Fruit fly (Drosophila melanogaster) whole organism, embryonic: ENCODE data around the gene Dup99B.

Source experiments
- CG10462 ChIP-seq: fragments of 200-800 bp; sonication (Bioruptor generic); optimal IDR thresholded peaks from 2 replicates; lab custom pipeline; 2016; ENCODE audit warnings: missing biosample characterization, missing genetic modification characterization
- CG12219 ChIP-seq: fragments of 200-800 bp; sonication (Bioruptor generic); optimal IDR thresholded peaks from 3 replicates; lab custom pipeline; 2018; ENCODE audit warnings: missing biosample characterization, mild to moderate bottlenecking, missing genetic modification characterization
- CG12391 ChIP-seq: fragments of 200-800 bp; sonication (Bioruptor generic); optimal IDR thresholded peaks from 3 replicates; lab custom pipeline; 2018; ENCODE audit warnings: missing biosample characterization, mild to moderate bottlenecking, missing genetic modification characterization, moderate library complexity
- CG12744 ChIP-seq: fragments of 200-800 bp; sonication (Bioruptor generic); optimal IDR thresholded peaks from 2 replicates; lab custom pipeline; 2016; ENCODE audit warnings: missing biosample characterization, missing genetic modification characterization
- CG13624 ChIP-seq: fragments of 200-800 bp; sonication (Bioruptor generic); optimal IDR thresholded peaks from 2 replicates; lab custom pipeline; 2016; ENCODE audit warnings: missing biosample characterization, missing genetic modification characterization
- CG13894 ChIP-seq: fragments of 200-800 bp; sonication (Bioruptor generic); optimal IDR thresholded peaks from 3 replicates; lab custom pipeline; 2018; ENCODE audit warnings: missing biosample characterization, mild to moderate bottlenecking, missing genetic modification characterization, moderate library complexity
- CG1603 ChIP-seq: fragments of 200-800 bp; sonication (Bioruptor generic); optimal IDR thresholded peaks from 2 replicates; lab custom pipeline; 2019; ENCODE audit warnings: missing biosample characterization, mild to moderate bottlenecking, missing genetic modification characterization, moderate library complexity
- CG3281 ChIP-seq: fragments of 200-800 bp; sonication (Bioruptor generic); optimal IDR thresholded peaks from 3 replicates; lab custom pipeline; 2017; ENCODE audit warnings: missing biosample characterization, mild to moderate bottlenecking, missing genetic modification characterization
- CG34376 ChIP-seq: fragments of 200-800 bp; sonication (Bioruptor generic); optimal IDR thresholded peaks from 2 replicates; lab custom pipeline; 2018; ENCODE audit warnings: missing biosample characterization, mild to moderate bottlenecking, missing genetic modification characterization
- CG5953 ChIP-seq: fragments of 200-800 bp; sonication (Bioruptor generic); IDR thresholded peaks from 2 replicates; pipeline ENCODE4 v1.3.6; 2022; ENCODE audit warnings: missing biosample characterization, missing genetic modification characterization
- CG6689 ChIP-seq: fragments of 200-800 bp; sonication (Bioruptor generic); IDR thresholded peaks from 2 replicates; pipeline ENCODE4 v1.3.6; 2022; ENCODE audit warnings: missing biosample characterization, missing genetic modification characterization
- CG7839 ChIP-seq: fragments of 200-800 bp; sonication (Bioruptor generic); optimal IDR thresholded peaks from 3 replicates; lab custom pipeline; 2018; ENCODE audit warnings: missing biosample characterization, mild to moderate bottlenecking, missing genetic modification characterization, moderate library complexity
- CG8359 ChIP-seq: fragments of 200-800 bp; sonication (Bioruptor generic); optimal IDR thresholded peaks from 2 replicates; lab custom pipeline; 2017; ENCODE audit warnings: missing biosample characterization, mild to moderate bottlenecking, missing genetic modification characterization, borderline replicate concordance
- CG8944 ChIP-seq: fragments of 200-800 bp; sonication (Bioruptor generic); optimal IDR thresholded peaks from 3 replicates; lab custom pipeline; 2016; ENCODE audit warnings: missing biosample characterization, missing genetic modification characterization
- Camta ChIP-seq: fragments of 200-800 bp; sonication (Bioruptor generic); optimal IDR thresholded peaks from 2 replicates; lab custom pipeline; 2016; ENCODE audit warnings: missing biosample characterization, missing genetic modification characterization
- Dek ChIP-seq: fragments of 200-800 bp; sonication (Bioruptor generic); optimal IDR thresholded peaks from 3 replicates; lab custom pipeline; 2019; ENCODE audit warnings: missing biosample characterization, mild to moderate bottlenecking, missing genetic modification characterization, moderate library complexity
- Ets97D ChIP-seq: fragments of 200-800 bp; sonication (Bioruptor generic); optimal IDR thresholded peaks from 3 replicates; lab custom pipeline; 2016; ENCODE audit warnings: missing biosample characterization, missing genetic modification characterization
- Hsf ChIP-seq: fragments of 200-800 bp; sonication (Bioruptor generic); optimal IDR thresholded peaks from 3 replicates; lab custom pipeline; 2016; ENCODE audit warnings: missing biosample characterization, missing genetic modification characterization
- MBD-R2 ChIP-seq: fragments of 200-800 bp; sonication (Bioruptor generic); IDR thresholded peaks from 2 replicates; pipeline ENCODE4 v1.3.6; 2022; ENCODE audit warnings: missing biosample characterization, missing genetic modification characterization
- Mad ChIP-seq: fragments of 200-800 bp; sonication (Bioruptor generic); optimal IDR thresholded peaks from 2 replicates; lab custom pipeline; 2016; ENCODE audit warnings: missing biosample characterization, missing genetic modification characterization
- NC2β ChIP-seq: fragments of 200-800 bp; sonication (Bioruptor generic); optimal IDR thresholded peaks from 2 replicates; lab custom pipeline; 2016; ENCODE audit warnings: missing biosample characterization, missing genetic modification characterization
- Opbp ChIP-seq: fragments of 200-800 bp; sonication (Bioruptor generic); IDR thresholded peaks from 3 replicates; pipeline ENCODE4 v1.3.6; 2022; ENCODE audit warnings: missing biosample characterization, missing genetic modification characterization; ENCODE audit not compliant: partially characterized antibody
- Ptx1 ChIP-seq: fragments of 200-800 bp; sonication (Bioruptor generic); IDR thresholded peaks from 2 replicates; pipeline ENCODE4 v1.3.6; 2022; ENCODE audit warnings: missing biosample characterization, missing genetic modification characterization
- Vsx1 ChIP-seq: fragments of 200-800 bp; sonication (Bioruptor generic); optimal IDR thresholded peaks from 2 replicates; lab custom pipeline; 2017; ENCODE audit warnings: missing biosample characterization, mild to moderate bottlenecking, missing genetic modification characterization, missing genetic modification reagents
- az2 ChIP-seq: fragments of 200-800 bp; sonication (Bioruptor generic); optimal IDR thresholded peaks from 3 replicates; lab custom pipeline; 2016; ENCODE audit warnings: missing biosample characterization, missing genetic modification characterization
- bcd ChIP-seq: fragments of 200-800 bp; sonication (Bioruptor generic); optimal IDR thresholded peaks from 2 replicates; lab custom pipeline; 2017; ENCODE audit warnings: missing biosample characterization, mild to moderate bottlenecking, missing genetic modification characterization
- danr ChIP-seq: fragments of 200-800 bp; sonication (Bioruptor generic); IDR thresholded peaks from 2 replicates; pipeline ENCODE4 v1.3.6; 2022; ENCODE audit warnings: missing biosample characterization, missing genetic modification characterization
- dmrt11E ChIP-seq: fragments of 200-800 bp; sonication (Bioruptor generic); optimal IDR thresholded peaks from 3 replicates; lab custom pipeline; 2018; ENCODE audit warnings: missing biosample characterization, mild to moderate bottlenecking, missing genetic modification characterization, moderate library complexity
- dysf ChIP-seq: fragments of 200-800 bp; sonication (Bioruptor generic); IDR thresholded peaks from 3 replicates; pipeline ENCODE4 v1.3.6; 2022; ENCODE audit warnings: missing biosample characterization, missing genetic modification characterization
- fru ChIP-seq: fragments of >200 bp; optimal IDR thresholded peaks from 2 replicates; lab custom pipeline; 2017
- gem ChIP-seq: fragments of 200-800 bp; sonication (Bioruptor generic); optimal IDR thresholded peaks from 2 replicates; lab custom pipeline; 2019; ENCODE audit warnings: missing biosample characterization, mild to moderate bottlenecking, missing genetic modification characterization, moderate library complexity
- grau ChIP-seq: fragments of 200-800 bp; optimal IDR thresholded peaks from 3 replicates; lab custom pipeline; 2019; ENCODE audit warnings: missing biosample characterization, mild to moderate bottlenecking, missing genetic modification characterization, moderate library complexity
- kni ChIP-seq: fragments of 200-800 bp; sonication (Bioruptor generic); optimal IDR thresholded peaks from 3 replicates; lab custom pipeline; 2017; ENCODE audit warnings: mild to moderate bottlenecking, missing biosample characterization, missing genetic modification reagents, missing genetic modification characterization
- lmd ChIP-seq: fragments of 200-800 bp; sonication (Bioruptor generic); IDR thresholded peaks from 2 replicates; pipeline ENCODE4 v1.3.6; 2022; ENCODE audit warnings: missing biosample characterization, missing genetic modification characterization
- maf-S ChIP-seq: fragments of 200-800 bp; sonication (Bioruptor generic); optimal IDR thresholded peaks from 2 replicates; lab custom pipeline; 2016; ENCODE audit warnings: missing biosample characterization, missing genetic modification characterization
- nom ChIP-seq: fragments of 200-800 bp; sonication (Bioruptor generic); optimal IDR thresholded peaks from 2 replicates; lab custom pipeline; 2017; ENCODE audit warnings: missing biosample characterization, missing genetic modification characterization, mild to moderate bottlenecking, moderate library complexity, missing genetic modification reagents
- org-1 ChIP-seq: fragments of 200-800 bp; sonication (Bioruptor generic); optimal IDR thresholded peaks from 2 replicates; lab custom pipeline; 2017; ENCODE audit warnings: missing biosample characterization, missing genetic modification characterization
- otp ChIP-seq: fragments of 200-800 bp; sonication (Bioruptor generic); IDR thresholded peaks from 3 replicates; pipeline ENCODE4, ENCODE4 v1.3.6; 2022; ENCODE audit warnings: missing biosample characterization, missing genetic modification characterization
- phol ChIP-seq: fragments of 200-800 bp; sonication (Bioruptor generic); optimal IDR thresholded peaks from 3 replicates; lab custom pipeline; 2018; ENCODE audit warnings: missing biosample characterization, mild to moderate bottlenecking, missing genetic modification characterization, moderate library complexity
- prd ChIP-seq, 3 experiments: fragments of >200 bp in 2 of 3; fragments of 200-800 bp in 1 of 3; sonication (Bioruptor generic) in 1 of 3; optimal IDR thresholded peaks in 2 of 3; IDR thresholded peaks in 1 of 3; 2 replicates in 2 of 3; 3 replicates in 1 of 3; pipeline versions ENCODE4 v1.3.6 to Lab custom; 2017 to 2022; ENCODE audit warnings: missing biosample characterization in 1 of 3, missing genetic modification characterization in 1 of 3
- repo ChIP-seq: fragments of 200-800 bp; sonication (Bioruptor generic); optimal IDR thresholded peaks from 2 replicates; lab custom pipeline; 2016; ENCODE audit warnings: missing biosample characterization, missing genetic modification characterization
- sens-2 ChIP-seq: fragments of 200-800 bp; sonication (Bioruptor generic); IDR thresholded peaks from 2 replicates; pipeline ENCODE4 v1.3.6; 2022; ENCODE audit warnings: missing biosample characterization, missing genetic modification characterization
- sim ChIP-seq: fragments of 200-800 bp; sonication (Bioruptor generic); IDR thresholded peaks from 2 replicates; pipeline ENCODE4 v1.3.6; 2022; ENCODE audit warnings: missing biosample characterization, missing genetic modification characterization
- sima ChIP-seq: fragments of 200-800 bp; sonication (Bioruptor generic); optimal IDR thresholded peaks from 2 replicates; lab custom pipeline; 2016; ENCODE audit warnings: missing biosample characterization, missing genetic modification characterization
- sisA ChIP-seq: fragments of 200-800 bp; sonication (Bioruptor generic); IDR thresholded peaks from 2 replicates; pipeline ENCODE4 v1.3.6; 2022; ENCODE audit warnings: missing biosample characterization, missing genetic modification characterization
- slou ChIP-seq: fragments of 200-800 bp; sonication (Bioruptor generic); optimal IDR thresholded peaks from 3 replicates; lab custom pipeline; 2016; ENCODE audit warnings: missing biosample characterization, missing genetic modification characterization
- ssp ChIP-seq: fragments of 200-800 bp; sonication (Bioruptor generic); IDR thresholded peaks from 2 replicates; pipeline ENCODE4 v1.3.6; 2022; ENCODE audit warnings: missing biosample characterization, missing genetic modification characterization
- trem ChIP-seq: fragments of 200-800 bp; optimal IDR thresholded peaks from 3 replicates; lab custom pipeline; 2019; ENCODE audit warnings: missing biosample characterization, mild to moderate bottlenecking, missing genetic modification characterization, moderate library complexity
- ttk ChIP-seq: fragments of 200-800 bp; sonication (Bioruptor generic); IDR thresholded peaks from 2 replicates; pipeline ENCODE4 v2.1.2; 2022; ENCODE audit warnings: missing biosample characterization, missing genetic modification characterization
- vnd ChIP-seq: fragments of 200-800 bp; sonication (Bioruptor generic); IDR thresholded peaks from 3 replicates; pipeline ENCODE4 v1.3.6; 2022; ENCODE audit warnings: missing biosample characterization, missing genetic modification characterization; ENCODE audit not compliant: partially characterized antibody
- yki ChIP-seq: fragments of >200 bp; optimal IDR thresholded peaks from 3 replicates; lab custom pipeline; 2018
- zfh2 ChIP-seq: fragments of 200-800 bp; sonication (Bioruptor generic); optimal IDR thresholded peaks from 2 replicates; lab custom pipeline; 2016; ENCODE audit warnings: missing biosample characterization, missing genetic modification characterization

The Dup99B gene

DNA sequence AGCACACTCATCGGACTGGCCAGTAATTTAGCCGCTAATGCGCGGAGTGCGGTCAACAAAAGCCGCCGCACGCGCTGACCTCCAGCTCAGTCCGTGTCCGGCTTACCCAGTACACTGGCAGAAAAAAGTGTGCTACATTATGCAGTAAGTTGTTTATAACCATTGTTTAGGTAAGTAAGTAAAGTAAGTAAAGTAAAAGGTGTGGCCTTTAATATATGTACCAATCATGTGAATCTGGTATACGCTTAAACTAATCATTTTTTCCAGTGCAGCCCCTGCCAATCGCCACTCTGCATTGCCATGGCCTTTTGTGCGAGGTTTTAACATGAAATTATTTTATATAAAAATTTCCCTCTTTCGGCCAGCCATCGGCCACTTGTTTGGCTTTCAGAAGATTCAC, 3.7 kb downstream of the Dup99B start (continued):
- no peak for TF ChIP-seq Opbp (GFP tag; lab: Robert Waterston, UW)
- no peak for TF ChIP-seq org-1 (GFP tag; lab: Kevin White, UChicago)
- TF ChIP-seq Vsx1 (GFP tag; lab: Kevin White, UChicago) = no peak
- no peak for TF ChIP-seq Hsf (GFP tag; lab: Kevin White, UChicago)
- peak; percentile 0 for TF ChIP-seq grau
- no peak for TF ChIP-seq CG12219
- TF ChIP-seq sisA (GFP tag; lab: Robert Waterston, UW) = peak; percentile 49
- TF ChIP-seq nom (GFP tag; lab: Kevin White, UChicago) = no peak
- TF ChIP-seq zfh2 = no peak
- TF ChIP-seq Ptx1 (GFP tag; lab: Robert Waterston, UW) = peak; percentile 33; the same call in 1 of the 2 replicates
- TF ChIP-seq sens-2 = 0 out of 2 replicates have a peak, but pooled peaks have one; percentile 14
- no peak for TF ChIP-seq MBD-R2 (GFP tag; lab: Robert Waterston, UW)
- TF ChIP-seq CG13894 (tag; lab: Kevin White, UChicago) = no peak
- no peak for TF ChIP-seq CG8944 (GFP tag; lab: Kevin White, UChicago)
- TF ChIP-seq sima = no peak
- no peak for TF ChIP-seq NC2β
- no peak for TF ChIP-seq CG8359 (GFP tag; lab: Kevin White, UChicago)
- no peak for TF ChIP-seq Mad (GFP tag; lab: Kevin White, UChicago)
- peak; percentile 33; the same call in 1 of the 2 replicates for TF ChIP-seq lmd (GFP tag; lab: Robert Waterston, UW)
- TF ChIP-seq CG7839 = peak; percentile 16
- TF ChIP-seq otp (GFP tag; lab: Robert Waterston, UW) = 0 out of 3 replicates have a peak, but pooled peaks have one; percentile 7
- no peak for TF ChIP-seq repo (GFP tag; lab: Kevin White, UChicago)
- no peak for TF ChIP-seq bcd (GFP tag; lab: Kevin White, UChicago)
- no peak for TF ChIP-seq slou (GFP tag; lab: Kevin White, UChicago)
- 0 out of 3 replicates have a peak, but pooled peaks have one; percentile 41 for TF ChIP-seq dysf (GFP tag; lab: Robert Waterston, UW)
- TF ChIP-seq kni (GFP tag; lab: Kevin White, UChicago) = no peak
- no peak for TF ChIP-seq sim (GFP tag; lab: Robert Waterston, UW)
- TF ChIP-seq Camta (GFP tag; lab: Kevin White, UChicago) = peak; percentile 2
- TF ChIP-seq CG13624 (GFP tag; lab: Kevin White, UChicago) = no peak
- TF ChIP-seq Ets97D (GFP tag; lab: Kevin White, UChicago) = no peak
- TF ChIP-seq yki (lab: Kevin White, UChicago) = no peak
- no peak for TF ChIP-seq CG10462 (GFP tag; lab: Kevin White, UChicago)
- TF ChIP-seq CG6689 (GFP tag; lab: Robert Waterston, UW) = 0 out of 2 replicates have a peak, but pooled peaks have one; percentile 5
- no peak for TF ChIP-seq maf-S (GFP tag; lab: Kevin White, UChicago)
- TF ChIP-seq trem (tag; lab: Kevin White, UChicago) = no peak
- no peak for TF ChIP-seq CG3281 (GFP tag; lab: Kevin White, UChicago)
- TF ChIP-seq Dek (tag; lab: Kevin White, UChicago) = no peak
- no peak for TF ChIP-seq danr
- no peak for TF ChIP-seq CG34376 (GFP tag; lab: Kevin White, UChicago)
- TF ChIP-seq ttk (GFP tag; lab: Robert Waterston, UW) = peak; percentile 41; the same call in 1 of the 2 replicates
- TF ChIP-seq vnd (GFP tag; lab: Robert Waterston, UW) = no peak
- peak; percentile 11 for TF ChIP-seq az2 (GFP tag; lab: Kevin White, UChicago)
- peak; percentile 46 for TF ChIP-seq dmrt11E (tag; lab: Kevin White, UChicago)
- peak; percentile 8 for TF ChIP-seq CG12391 (tag; lab: Kevin White, UChicago)
- no peak for TF ChIP-seq CG12744 (GFP tag; lab: Kevin White, UChicago)
- TF ChIP-seq phol = peak; percentile 19
- no peak for TF ChIP-seq fru
- TF ChIP-seq prd (optimal IDR thresholded peaks at IDR 0.05; lab: Kevin White, UChicago) = no peak
- peak; percentile 55; the same call in 2 of the 3 replicates for TF ChIP-seq prd (GFP tag; IDR thresholded peaks at IDR 0.05; lab: Robert Waterston, UW)
- no peak for TF ChIP-seq ssp (GFP tag; lab: Robert Waterston, UW)
- peak; percentile 35 for TF ChIP-seq gem
- TF ChIP-seq CG1603 = peak; percentile 44
- no peak for TF ChIP-seq CG5953 (GFP tag; lab: Robert Waterston, UW)
